Fruit fly (Drosophila melanogaster): ENCODE measurements around the gene Cp19.

- TF ChIP-seq CG8478 (optimal IDR thresholded peaks at IDR 0.05) (no peak), CTCF (optimal IDR thresholded peaks at IDR 0.05) (no peak)
Observed at dm6 chr3L:8696487-8696954, 33.1 kb upstream of the Cp19 start.

Measured in S2 (cell line).